Worm (Caenorhabditis elegans) whole organism, L1 larva: ENCODE data around the gene R160.13.

Experiments used
- C04F5.9 ChIP-seq: sonication (generic microtip); optimal IDR thresholded peaks from 2 replicates; lab custom pipeline; 2016; ENCODE audit warnings: missing genetic modification characterization, missing compliant biosample characterization
- C16A3.4 ChIP-seq: fragments of 150-350 bp; optimal IDR thresholded peaks from 2 replicates; lab custom pipeline; 2014; ENCODE audit warnings: missing biosample characterization, missing genetic modification characterization
- F16B12.6 ChIP-seq: fragments of 150-350 bp; optimal IDR thresholded peaks from 2 replicates; lab custom pipeline; 2014; ENCODE audit warnings: missing biosample characterization, missing genetic modification characterization
- Y116A8C.19 ChIP-seq: sonication (generic microtip); optimal IDR thresholded peaks from 2 replicates; lab custom pipeline; 2016; ENCODE audit warnings: missing compliant biosample characterization, missing genetic modification characterization, borderline replicate concordance
- aha-1 ChIP-seq: fragments of 150-350 bp; optimal IDR thresholded peaks from 2 replicates; lab custom pipeline; 2014; ENCODE audit warnings: missing biosample characterization, missing genetic modification characterization
- alr-1 ChIP-seq: fragments of 200-800 bp; sonication (Bioruptor generic); optimal IDR thresholded peaks from 2 replicates; lab custom pipeline; 2018; ENCODE audit warnings: borderline replicate concordance, mild to moderate bottlenecking, missing genetic modification characterization, missing compliant biosample characterization
- blmp-1 ChIP-seq: fragments of 150-350 bp; optimal IDR thresholded peaks from 2 replicates; lab custom pipeline; 2014; ENCODE audit warnings: missing biosample characterization, missing genetic modification characterization
- ceh-88 ChIP-seq: fragments of 200-800 bp; sonication (Bioruptor generic); IDR thresholded peaks from 2 replicates; pipeline ENCODE4 v1.3.6; 2022; ENCODE audit warnings: missing genetic modification characterization, missing compliant biosample characterization
- ceh-90 ChIP-seq: sonication (generic microtip); optimal IDR thresholded peaks from 2 replicates; lab custom pipeline; 2016; ENCODE audit warnings: missing genetic modification characterization, missing compliant biosample characterization
- dpl-1 ChIP-seq, 3 experiments: fragments of 150-350 bp in 2 of 3; sonication (generic microtip) in 1 of 3; optimal IDR thresholded peaks; 2 replicates each; lab custom pipeline; 2014 to 2017; ENCODE audit warnings: missing biosample characterization in 3 of 3, missing genetic modification characterization in 3 of 3, missing genetic modification reagents in 3 of 3
- dsc-1 ChIP-seq: sonication (generic microtip); optimal IDR thresholded peaks from 2 replicates; lab custom pipeline; 2016; ENCODE audit warnings: mild to moderate bottlenecking, missing genetic modification characterization, missing compliant biosample characterization
- efl-1 ChIP-seq, 4 experiments: fragments of 150-350 bp; optimal IDR thresholded peaks in 3 of 4; peaks in 1 of 4; 1 replicate in 1 of 4; 2 replicates in 3 of 4; lab custom pipeline; 2014; ENCODE audit warnings: missing biosample characterization in 2 of 4, missing genetic modification characterization in 2 of 4, missing genetic modification reagents in 2 of 4
- efl-3 ChIP-seq: fragments of 200-800 bp; sonication (Bioruptor generic); optimal IDR thresholded peaks from 2 replicates; lab custom pipeline; 2018; ENCODE audit warnings: mild to moderate bottlenecking, missing genetic modification characterization, missing compliant biosample characterization
- egl-13 ChIP-seq: sonication (generic microtip); optimal IDR thresholded peaks from 2 replicates; lab custom pipeline; 2016; ENCODE audit warnings: missing genotype, missing genetic modification reagents, missing genetic modification characterization, missing compliant biosample characterization
- egl-27 ChIP-seq, 2 experiments: fragments of 150-350 bp in 1 of 2; sonication (generic microtip); optimal IDR thresholded peaks; 3 replicates each; lab custom pipeline; 2017 to 2018; ENCODE audit warnings: missing biosample characterization in 2 of 2, missing genetic modification characterization in 2 of 2, missing genetic modification reagents in 2 of 2
- ets-5 ChIP-seq: fragments of 200-800 bp; sonication (Bioruptor generic); IDR thresholded peaks from 2 replicates; pipeline ENCODE4 v1.3.6; 2022; ENCODE audit warnings: missing genetic modification characterization, missing compliant biosample characterization
- fkh-10 ChIP-seq: sonication (generic microtip); optimal IDR thresholded peaks from 2 replicates; lab custom pipeline; 2017; ENCODE audit warnings: missing biosample characterization, missing genetic modification reagents, missing genetic modification characterization
- fkh-4 ChIP-seq: sonication (generic microtip); optimal IDR thresholded peaks from 2 replicates; lab custom pipeline; 2016; ENCODE audit warnings: missing compliant biosample characterization, missing genetic modification characterization, borderline replicate concordance
- fkh-8 ChIP-seq: sonication (generic microtip); optimal IDR thresholded peaks from 2 replicates; lab custom pipeline; 2016; ENCODE audit warnings: mild to moderate bottlenecking, missing genetic modification characterization, missing compliant biosample characterization
- grh-1 ChIP-seq: fragments of 200-800 bp; sonication (Bioruptor generic); IDR thresholded peaks from 2 replicates; pipeline ENCODE4 v1.3.6; 2022; ENCODE audit warnings: missing genetic modification reagents, missing genetic modification characterization, missing compliant biosample characterization
- hlh-17 ChIP-seq: fragments of 200-800 bp; sonication (Bioruptor generic); optimal IDR thresholded peaks from 2 replicates; lab custom pipeline; 2018; ENCODE audit warnings: missing genetic modification characterization, mild to moderate bottlenecking, missing compliant biosample characterization, moderate library complexity, borderline replicate concordance
- hlh-4 ChIP-seq: sonication (generic microtip); optimal IDR thresholded peaks from 2 replicates; lab custom pipeline; 2016; ENCODE audit warnings: mild to moderate bottlenecking, missing genetic modification characterization, missing compliant biosample characterization
- hpl-2 ChIP-seq: fragments of 150-350 bp; optimal IDR thresholded peaks from 2 replicates; lab custom pipeline; 2014; ENCODE audit warnings: missing biosample characterization, missing genetic modification reagents, missing genetic modification characterization
- isw-1 ChIP-seq: fragments of 200-800 bp; sonication (Bioruptor generic); IDR thresholded peaks from 2 replicates; pipeline ENCODE4 v1.3.6; 2022; ENCODE audit warnings: missing genetic modification characterization, missing compliant biosample characterization
- lin-14 ChIP-seq: fragments of 200-800 bp; sonication (Bioruptor generic); optimal IDR thresholded peaks from 2 replicates; lab custom pipeline; 2018; ENCODE audit warnings: mild to moderate bottlenecking, missing genetic modification characterization, moderate library complexity, missing compliant biosample characterization
- lin-35 ChIP-seq, 2 experiments: fragments of 150-350 bp; optimal IDR thresholded peaks; 2 replicates each; lab custom pipeline; 2014; ENCODE audit warnings: missing biosample characterization in 2 of 2, missing genetic modification characterization in 2 of 2, missing genetic modification reagents in 2 of 2
- lir-3 ChIP-seq: sonication (generic microtip); optimal IDR thresholded peaks from 2 replicates; lab custom pipeline; 2016; ENCODE audit warnings: mild to moderate bottlenecking, missing genetic modification characterization, moderate library complexity, missing compliant biosample characterization; ENCODE audit not compliant: poor library complexity
- mdl-1 ChIP-seq, 2 experiments: fragments of 150-350 bp; optimal IDR thresholded peaks; 2 replicates each; lab custom pipeline; 2014 to 2017; ENCODE audit warnings: missing biosample characterization in 2 of 2, missing genetic modification characterization in 2 of 2, inconsistent platforms in 1 of 2
- nhr-11 ChIP-seq: fragments of 150-350 bp; optimal IDR thresholded peaks from 2 replicates; lab custom pipeline; 2014; ENCODE audit warnings: missing biosample characterization, missing genetic modification characterization
- nhr-20 ChIP-seq: sonication (generic microtip); optimal IDR thresholded peaks from 2 replicates; lab custom pipeline; 2016; ENCODE audit warnings: mild to moderate bottlenecking, missing genetic modification characterization, missing compliant biosample characterization
- nhr-237 ChIP-seq: fragments of 150-350 bp; optimal IDR thresholded peaks from 2 replicates; lab custom pipeline; 2014; ENCODE audit warnings: missing biosample characterization, missing genetic modification characterization
- nhr-28 ChIP-seq: fragments of 150-350 bp; optimal IDR thresholded peaks from 2 replicates; lab custom pipeline; 2014; ENCODE audit warnings: missing biosample characterization, missing genetic modification characterization
- nhr-47 ChIP-seq: sonication (generic microtip); optimal IDR thresholded peaks from 2 replicates; lab custom pipeline; 2016; ENCODE audit warnings: mild to moderate bottlenecking, missing genetic modification characterization, moderate library complexity, missing compliant biosample characterization
- nhr-71 ChIP-seq: sonication (generic microtip); optimal IDR thresholded peaks from 2 replicates; lab custom pipeline; 2016; ENCODE audit warnings: mild to moderate bottlenecking, missing genetic modification characterization, moderate library complexity, missing compliant biosample characterization
- nhr-85 ChIP-seq: sonication (generic microtip); peaks from one replicate; lab custom pipeline; 2016; ENCODE audit warnings: missing genetic modification characterization, inconsistent platforms, missing compliant biosample characterization
- nhr-90 ChIP-seq: sonication (generic microtip); optimal IDR thresholded peaks from 2 replicates; lab custom pipeline; 2016; ENCODE audit warnings: mild to moderate bottlenecking, missing genetic modification characterization, missing compliant biosample characterization; ENCODE audit not compliant: poor library complexity
- pag-3 ChIP-seq: sonication (generic microtip); optimal IDR thresholded peaks from 2 replicates; lab custom pipeline; 2017; ENCODE audit warnings: missing genetic modification characterization, mild to moderate bottlenecking, missing compliant biosample characterization, antibody characterized with exemption, borderline replicate concordance; ENCODE audit not compliant: insufficient read depth
- pax-3 ChIP-seq: fragments of 200-800 bp; sonication (Bioruptor generic); optimal IDR thresholded peaks from 2 replicates; lab custom pipeline; 2018; ENCODE audit warnings: mild to moderate bottlenecking, missing genetic modification characterization, moderate library complexity, missing compliant biosample characterization
- pqm-1 ChIP-seq: sonication (generic microtip); optimal IDR thresholded peaks from 3 replicates; lab custom pipeline; 2017; ENCODE audit warnings: missing biosample characterization, missing genetic modification characterization
- rnt-1 ChIP-seq: sonication (generic microtip); optimal IDR thresholded peaks from 2 replicates; lab custom pipeline; 2016; ENCODE audit warnings: mild to moderate bottlenecking, missing genetic modification characterization, moderate library complexity, missing compliant biosample characterization
- snpc-4 ChIP-seq: fragments of 150-350 bp; optimal IDR thresholded peaks from 2 replicates; lab custom pipeline; 2014; ENCODE audit warnings: missing biosample characterization, missing genetic modification characterization
- snu-23 ChIP-seq: sonication (generic microtip); optimal IDR thresholded peaks from 2 replicates; lab custom pipeline; 2016; ENCODE audit warnings: missing genetic modification characterization, missing compliant biosample characterization
- sox-4 ChIP-seq: sonication (generic microtip); optimal IDR thresholded peaks from 2 replicates; lab custom pipeline; 2016; ENCODE audit warnings: missing genetic modification characterization, missing compliant biosample characterization
- sptf-1 ChIP-seq: fragments of 150-350 bp; optimal IDR thresholded peaks from 2 replicates; lab custom pipeline; 2014; ENCODE audit warnings: missing biosample characterization, missing genetic modification characterization
- swsn-7 ChIP-seq: sonication (generic microtip); optimal IDR thresholded peaks from 2 replicates; lab custom pipeline; 2016; ENCODE audit warnings: missing genetic modification characterization, missing compliant biosample characterization
- tbx-2 ChIP-seq: sonication (generic microtip); optimal IDR thresholded peaks from 2 replicates; lab custom pipeline; 2016; ENCODE audit warnings: missing genetic modification characterization, missing compliant biosample characterization
- tlp-1 ChIP-seq: fragments of 150-350 bp; optimal IDR thresholded peaks from 2 replicates; lab custom pipeline; 2014; ENCODE audit warnings: missing biosample characterization, missing genetic modification characterization
- unc-30 ChIP-seq: sonication (generic microtip); optimal IDR thresholded peaks from 2 replicates; lab custom pipeline; 2017; ENCODE audit warnings: missing biosample characterization, missing genetic modification characterization
- zag-1 ChIP-seq: fragments of 150-350 bp; optimal IDR thresholded peaks from 2 replicates; lab custom pipeline; 2014; ENCODE audit warnings: missing biosample characterization, missing genetic modification characterization
- ztf-11 ChIP-seq, 2 experiments: sonication (generic microtip); optimal IDR thresholded peaks; 2 replicates each; lab custom pipeline; 2016 to 2017; ENCODE audit warnings: missing genetic modification characterization in 2 of 2, missing biosample characterization in 1 of 2, missing compliant biosample characterization in 1 of 2

Gene R160.13

ce11 chrX:4395073-4395850 is 23.9 kb upstream of the R160.13 start (continued):
- peak; percentile 47 to 54 for TF ChIP-seq efl-1 (optimal IDR thresholded peaks at IDR 0.05; lab: Kevin White, UChicago)
- TF ChIP-seq efl-1 (GFP tag; optimal IDR thresholded peaks at IDR 0.05 in 1 of 2; lab: Kevin White, UChicago): peak in 1 of 2 experiments; percentile 7
- no peak for TF ChIP-seq nhr-28
- TF ChIP-seq fkh-8 (tag; lab: Kevin White, UChicago): no peak
- TF ChIP-seq ceh-90 (tag; lab: Kevin White, UChicago): no peak
- no peak for TF ChIP-seq alr-1
- TF ChIP-seq nhr-20 (tag; lab: Kevin White, UChicago): peak; percentile 80
- peak; percentile 66 for TF ChIP-seq hpl-2 (GFP tag; lab: Kevin White, UChicago)
- peak; percentile 37 for TF ChIP-seq lir-3 (tag; lab: Kevin White, UChicago)
- TF ChIP-seq zag-1: no peak
- TF ChIP-seq mdl-1 (tag; optimal IDR thresholded peaks at IDR 0.05; lab: Kevin White, UChicago): peak in 1 of 2 experiments; percentile 52
- peak in 2 of 3 experiments; percentile 1 to 9 for TF ChIP-seq dpl-1 (GFP tag; optimal IDR thresholded peaks at IDR 0.05; lab: Kevin White, UChicago)
- TF ChIP-seq blmp-1: peak; percentile 26
- TF ChIP-seq hlh-4 (tag; lab: Kevin White, UChicago): no peak
- TF ChIP-seq ceh-88 (GFP tag; lab: Robert Waterston, UW): 0 out of 2 replicates have a peak, but pooled peaks have one; percentile 40
- TF ChIP-seq unc-30 (tag; lab: Kevin White, UChicago): no peak
- peak; percentile 54; the same call in 1 of the 2 replicates for TF ChIP-seq grh-1 (GFP tag; lab: Robert Waterston, UW)
- TF ChIP-seq fkh-4 (tag; lab: Kevin White, UChicago): peak; percentile 6
- peak; percentile 74 for TF ChIP-seq lin-14 (GFP tag; lab: Kevin White, UChicago)
- TF ChIP-seq isw-1 (GFP tag; lab: Robert Waterston, UW): peak; percentile 14
- TF ChIP-seq nhr-11 (tag; lab: Kevin White, UChicago): no peak
- TF ChIP-seq aha-1 (tag; lab: Kevin White, UChicago): no peak
- peak; percentile 85 for TF ChIP-seq nhr-85 (tag; lab: Kevin White, UChicago)
- no peak for TF ChIP-seq pqm-1 (tag; lab: Kevin White, UChicago)
- no peak for TF ChIP-seq egl-13 (tag; lab: Kevin White, UChicago)
- TF ChIP-seq sox-4 (tag; lab: Kevin White, UChicago): no peak
- TF ChIP-seq pag-3: no peak
- TF ChIP-seq swsn-7 (tag; lab: Kevin White, UChicago): peak; percentile 68
- peak; percentile 27 to 80 for TF ChIP-seq lin-35 (GFP tag; optimal IDR thresholded peaks at IDR 0.05; lab: Kevin White, UChicago)
- peak; percentile 53 for TF ChIP-seq efl-3 (GFP tag; lab: Kevin White, UChicago)
- TF ChIP-seq C04F5.9: no peak
- TF ChIP-seq dsc-1 (tag; lab: Kevin White, UChicago): peak; percentile 87
- TF ChIP-seq hlh-17: no peak
- peak; percentile 92 for TF ChIP-seq snu-23 (GFP tag; lab: Kevin White, UChicago)
- TF ChIP-seq nhr-47: peak; percentile 84
- peak in 1 of 2 experiments; percentile 53 for TF ChIP-seq ztf-11 (tag; optimal IDR thresholded peaks at IDR 0.05; lab: Kevin White, UChicago)
- no peak for TF ChIP-seq fkh-10 (GFP tag; lab: Kevin White, UChicago)
- TF ChIP-seq nhr-71 (tag; lab: Kevin White, UChicago): peak; percentile 74
- TF ChIP-seq nhr-90 (tag; lab: Kevin White, UChicago): peak; percentile 88
- TF ChIP-seq nhr-237 (tag; lab: Kevin White, UChicago): peak; percentile 40
- TF ChIP-seq pax-3 (tag; lab: Kevin White, UChicago): peak; percentile 2
- TF ChIP-seq ets-5 (GFP tag; lab: Robert Waterston, UW): no peak
- TF ChIP-seq Y116A8C.19 (tag; lab: Kevin White, UChicago): no peak
- TF ChIP-seq tbx-2: peak; percentile 76
- peak; percentile 7 for TF ChIP-seq F16B12.6 (tag; lab: Kevin White, UChicago)
- TF ChIP-seq sptf-1 (tag; lab: Kevin White, UChicago): no peak
- TF ChIP-seq tlp-1 (tag; lab: Kevin White, UChicago): no peak
- peak; percentile 84 for TF ChIP-seq rnt-1 (tag; lab: Kevin White, UChicago)
- no peak for TF ChIP-seq egl-27 (tag; optimal IDR thresholded peaks at IDR 0.05; lab: Kevin White, UChicago)
- TF ChIP-seq C16A3.4 (tag; lab: Kevin White, UChicago): peak; percentile 77
- TF ChIP-seq snpc-4 (tag; lab: Kevin White, UChicago): peak; percentile 39
